Worm (Caenorhabditis elegans): ENCODE data around the gene srg-48.

The srg-48 gene

ce11 chrIV:7035823-7036222 is 36.4 kb upstream of the srg-48 start, which contains the start of gene C06G3.3:
Gene C06G3.3, plus strand, starts transcription at chrIV:7036123.
- TF ChIP-seq T07F8.4 (tag; optimal IDR thresholded peaks at IDR 0.05) (no peak), nhr-120 (GFP tag; IDR thresholded peaks at IDR 0.05) (no peak), dpl-1 (GFP tag; optimal IDR thresholded peaks at IDR 0.05) (no peak), nhr-90 (tag; optimal IDR thresholded peaks at IDR 0.05) (no peak)

- no peak for TF ChIP-seq madf-10 (tag; optimal IDR thresholded peaks at IDR 0.05)
- no peak for TF ChIP-seq dpff-1 (tag; optimal IDR thresholded peaks at IDR 0.05)
- TF ChIP-seq B0261.1 (tag; optimal IDR thresholded peaks at IDR 0.05), result no peak
- no peak for TF ChIP-seq lin-54 (GFP tag; optimal IDR thresholded peaks at IDR 0.05)
- no peak for TF ChIP-seq zfh-2 (GFP tag; conservative IDR thresholded peaks at IDR 0.05)
- no peak for TF ChIP-seq sdz-38 (tag; optimal IDR thresholded peaks at IDR 0.05)
- no peak for TF ChIP-seq ceh-91 (GFP tag; IDR thresholded peaks at IDR 0.05)
- no peak for TF ChIP-seq Y95B8A.8 (GFP tag; IDR thresholded peaks at IDR 0.05)
- TF ChIP-seq somi-1 (GFP tag; optimal IDR thresholded peaks at IDR 0.05), result no peak
- TF ChIP-seq C06A6.2 (GFP tag; conservative IDR thresholded peaks at IDR 0.05), result no peak
- TF ChIP-seq fkh-3 (tag; optimal IDR thresholded peaks at IDR 0.05), result no peak
- TF ChIP-seq repo-1 (tag; optimal IDR thresholded peaks at IDR 0.05), result no peak
- no peak for TF ChIP-seq pha-4 (tag; optimal IDR thresholded peaks at IDR 0.05)
- TF ChIP-seq bed-1 (GFP tag; IDR thresholded peaks at IDR 0.05), result no peak
- TF ChIP-seq tlf-1 (GFP tag; optimal IDR thresholded peaks at IDR 0.05), result no peak
- TF ChIP-seq rcor-1 (GFP tag; IDR thresholded peaks at IDR 0.05), result no peak
- TF ChIP-seq nhr-120 (GFP tag; IDR thresholded peaks at IDR 0.05), result no peak
- TF ChIP-seq lir-1 (GFP tag; conservative IDR thresholded peaks at IDR 0.05), result no peak
Observed at ce11 chrIV:7036790-7037189, 35.4 kb upstream of the srg-48 start, which contains the start of gene ufl-1. Gene ufl-1, minus strand, starts transcription at chrIV:7036859.

ce11 chrIV:7039476-7040261 is 32.5 kb upstream of the srg-48 start, which contains the start of the genes cogc-2 and klp-18:
Gene cogc-2, minus strand, starts transcription at chrIV:7039580.
Gene klp-18, plus strand, starts transcription at chrIV:7040211.
- TF ChIP-seq madf-8 (GFP tag; conservative IDR thresholded peaks at IDR 0.05) (peak; percentile 100), madf-6 (GFP tag; IDR thresholded peaks at IDR 0.05) (peak; percentile 100), ceh-40 (GFP tag; IDR thresholded peaks at IDR 0.05) (no peak), lir-1 (GFP tag; conservative IDR thresholded peaks at IDR 0.05) (peak; percentile 75), C17E4.6 (GFP tag; IDR thresholded peaks at IDR 0.05) (peak; percentile 68), ztf-22 (GFP tag; optimal IDR thresholded peaks at IDR 0.05) (no peak), mcd-1 (GFP tag; IDR thresholded peaks at IDR 0.05) (peak; percentile 93), ZK185.1 (tag; optimal IDR thresholded peaks at IDR 0.05; ENCODE audit: poor library complexity, severe bottlenecking) (peak; percentile 72), tlf-1 (GFP tag; optimal IDR thresholded peaks at IDR 0.05) (peak; percentile 94), die-1 (tag; optimal IDR thresholded peaks at IDR 0.05) (no peak), attf-6 (GFP tag; IDR thresholded peaks at IDR 0.05) (peak; percentile 87), aptf-3 (GFP tag; IDR thresholded peaks at IDR 0.05) (no peak), cebp-2 (GFP tag; IDR thresholded peaks at IDR 0.05) (no peak), egl-44 (GFP tag; IDR thresholded peaks at IDR 0.05) (no peak), F23B12.7 (tag; optimal IDR thresholded peaks at IDR 0.05; ENCODE audit: insufficient read depth) (peak; percentile 72), hlh-26 (GFP tag; conservative IDR thresholded peaks at IDR 0.05) (no peak), akir-1 (GFP tag; optimal IDR thresholded peaks at IDR 0.05) (no peak), T26A5.8 (tag; optimal IDR thresholded peaks at IDR 0.05) (no peak), hrde-1 (tag; optimal IDR thresholded peaks at IDR 0.05; ENCODE audit: borderline replicate concordance) (peak; percentile 82), Y67H2A.10 (GFP tag; conservative IDR thresholded peaks at IDR 0.05) (no peak), nhr-120 (GFP tag; IDR thresholded peaks at IDR 0.05) (no peak), F57A8.1 (GFP tag; optimal IDR thresholded peaks at IDR 0.05) (no peak), ama-1 (optimal IDR thresholded peaks at IDR 0.05) (no peak), ama-1 (GFP tag; optimal IDR thresholded peaks at IDR 0.05) (no peak), sea-2 (GFP tag; IDR thresholded peaks at IDR 0.05) (no peak), Y95B8A.8 (GFP tag; IDR thresholded peaks at IDR 0.05) (peak; percentile 90), bed-1 (GFP tag; IDR thresholded peaks at IDR 0.05) (no peak), lin-26 (GFP tag; IDR thresholded peaks at IDR 0.05) (peak; percentile 43; the same call in 1 of the 2 replicates), aptf-2 (GFP tag; conservative IDR thresholded peaks at IDR 0.05) (no peak)

All from whole organism, young adult.